Worm (Caenorhabditis elegans) whole organism, L4/young adult: ENCODE results near the gene F32D8.12.

Source experiments
- W03F9.2 ChIP-seq: fragments of 150-350 bp; optimal IDR thresholded peaks from 2 replicates; lab custom pipeline; 2014; ENCODE audit warnings: missing biosample characterization, missing genetic modification characterization
- dao-5 ChIP-seq: sonication (generic microtip); optimal IDR thresholded peaks from 2 replicates; lab custom pipeline; 2016; ENCODE audit warnings: missing genotype, missing genetic modification characterization, moderate library complexity, missing compliant biosample characterization
- him-1 ChIP-seq: sonication (generic microtip); optimal IDR thresholded peaks from 2 replicates; lab custom pipeline; 2016; ENCODE audit warnings: missing genotype, missing genetic modification reagents, missing genetic modification characterization, missing compliant biosample characterization

DNA sequence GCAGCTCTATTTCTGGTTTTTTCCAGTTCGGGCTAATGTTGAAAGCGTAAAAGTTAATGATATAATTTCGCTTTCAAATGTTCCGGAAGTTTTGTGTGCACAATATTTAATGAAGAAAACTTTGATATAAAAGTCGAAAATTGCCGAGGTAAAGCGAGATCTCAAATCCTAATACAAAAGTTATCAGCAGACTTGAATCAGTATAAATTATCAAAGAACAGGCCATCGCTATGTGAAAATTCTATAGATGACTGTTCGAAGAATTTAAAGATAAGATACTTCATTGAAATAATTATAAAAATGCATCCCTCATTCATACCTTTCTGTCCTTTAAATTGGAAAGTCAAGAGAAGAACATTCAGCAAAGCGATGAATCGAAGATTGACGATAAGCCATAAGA is 43.9 kb downstream of the F32D8.12 start, which contains the start of gene C29A12.6:
- TF ChIP-seq him-1 (tag; lab: Kevin White, UChicago) (no peak), dao-5 (tag; lab: Kevin White, UChicago) (no peak), W03F9.2 (tag; lab: Kevin White, UChicago) (no peak)
